Fruit fly (Drosophila melanogaster): ENCODE results near the gene ppk21.

ppk21 gene

DNA sequence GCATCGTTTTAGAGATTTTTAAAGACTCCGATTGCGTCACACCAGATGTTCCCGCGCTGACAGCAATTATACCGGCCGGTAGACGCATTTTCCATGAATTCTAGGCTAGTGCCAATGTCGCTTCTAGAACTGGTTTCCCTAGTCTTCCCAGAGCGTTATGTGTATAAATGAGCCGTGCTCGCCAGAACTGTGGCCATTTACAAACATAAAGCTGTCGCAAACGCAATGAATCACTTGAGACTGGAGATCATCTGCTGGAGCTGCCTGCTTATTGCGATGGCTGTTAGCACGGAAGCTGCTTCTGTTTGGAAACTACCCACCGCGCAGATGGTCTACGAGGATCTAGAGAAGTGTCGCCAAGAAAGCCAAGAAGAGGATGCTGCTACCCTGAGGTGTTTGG is 49.7 kb downstream of the ppk21 start, which contains the start of gene Obp99d:
TSS of gene Obp99d (plus strand) at position 192 of the 400 bp plus-strand sequence.
- peak in 1 of 2 experiments; percentile 22 for TF ChIP-seq CTCF (optimal IDR thresholded peaks at IDR 0.05)
- no peak for TF ChIP-seq CG8478 (optimal IDR thresholded peaks at IDR 0.05)

DNA sequence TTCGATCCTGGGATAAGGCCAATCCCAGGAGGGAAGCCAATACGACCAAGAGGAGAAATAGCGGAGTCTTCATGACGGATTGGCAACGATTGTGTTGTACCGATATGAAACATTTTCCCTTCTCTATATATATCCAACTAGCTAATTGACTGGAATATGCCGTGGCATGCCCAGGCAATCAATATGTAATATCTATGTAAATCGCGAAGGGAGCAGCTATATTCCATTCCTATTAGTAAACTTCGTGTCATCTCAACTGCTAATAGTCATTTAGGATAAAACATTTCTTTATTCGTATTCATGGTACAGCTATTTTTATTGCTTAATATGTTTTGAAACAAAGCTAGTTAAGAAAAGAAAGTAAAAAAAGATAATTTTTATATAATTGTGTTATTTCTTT is 50.7 kb downstream of the ppk21 start, which contains the start of gene Dup99B:
TSS of gene Dup99B (minus strand) at position 101 of the 400 bp plus-strand sequence.
- TF ChIP-seq CG8478 (optimal IDR thresholded peaks at IDR 0.05) (no peak), CTCF (optimal IDR thresholded peaks at IDR 0.05) (no peak)

DNA sequence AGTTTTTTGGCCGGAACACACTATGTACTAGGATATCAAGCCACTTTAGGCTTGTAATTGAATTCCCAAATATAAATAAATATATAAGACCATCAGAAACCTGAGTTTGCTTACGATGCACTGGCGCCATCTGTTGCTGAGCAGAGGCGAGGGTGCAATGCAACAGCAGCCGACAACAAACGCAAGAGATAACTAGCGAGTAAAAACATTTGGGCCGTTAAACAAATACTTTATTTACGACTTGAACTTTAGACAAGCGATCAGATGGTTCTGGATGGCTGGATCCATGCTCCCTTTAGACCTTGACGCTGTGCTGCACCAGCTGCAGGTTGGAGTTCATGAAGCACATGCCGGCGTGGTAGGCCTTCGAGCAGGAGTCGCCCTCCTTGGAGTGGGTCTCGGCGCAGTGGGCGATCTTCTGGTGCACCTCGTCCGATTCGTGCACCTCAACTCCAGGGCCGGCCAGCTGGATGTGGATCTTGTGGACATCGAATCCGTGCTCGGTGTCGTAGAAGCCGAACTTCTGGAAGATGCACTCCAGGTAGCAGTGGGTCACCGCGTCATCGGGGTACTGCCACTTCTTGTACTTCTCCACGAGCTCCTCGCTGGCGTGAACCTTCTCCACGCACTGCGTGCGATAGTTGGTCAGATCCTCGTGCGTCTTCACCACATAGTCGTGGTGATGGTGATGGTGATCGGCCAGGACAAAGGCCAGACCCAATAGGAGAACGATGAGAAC is 51.6 kb downstream of the ppk21 start:
- peak; percentile 84 to 88 for TF ChIP-seq CTCF (optimal IDR thresholded peaks at IDR 0.05)
- no peak for TF ChIP-seq CG8478 (optimal IDR thresholded peaks at IDR 0.05)

Measured in S2 (cell line).